Fruit fly (Drosophila melanogaster): Measurements from ENCODE around the gene S-Lap2.

S-Lap2 gene

DNA sequence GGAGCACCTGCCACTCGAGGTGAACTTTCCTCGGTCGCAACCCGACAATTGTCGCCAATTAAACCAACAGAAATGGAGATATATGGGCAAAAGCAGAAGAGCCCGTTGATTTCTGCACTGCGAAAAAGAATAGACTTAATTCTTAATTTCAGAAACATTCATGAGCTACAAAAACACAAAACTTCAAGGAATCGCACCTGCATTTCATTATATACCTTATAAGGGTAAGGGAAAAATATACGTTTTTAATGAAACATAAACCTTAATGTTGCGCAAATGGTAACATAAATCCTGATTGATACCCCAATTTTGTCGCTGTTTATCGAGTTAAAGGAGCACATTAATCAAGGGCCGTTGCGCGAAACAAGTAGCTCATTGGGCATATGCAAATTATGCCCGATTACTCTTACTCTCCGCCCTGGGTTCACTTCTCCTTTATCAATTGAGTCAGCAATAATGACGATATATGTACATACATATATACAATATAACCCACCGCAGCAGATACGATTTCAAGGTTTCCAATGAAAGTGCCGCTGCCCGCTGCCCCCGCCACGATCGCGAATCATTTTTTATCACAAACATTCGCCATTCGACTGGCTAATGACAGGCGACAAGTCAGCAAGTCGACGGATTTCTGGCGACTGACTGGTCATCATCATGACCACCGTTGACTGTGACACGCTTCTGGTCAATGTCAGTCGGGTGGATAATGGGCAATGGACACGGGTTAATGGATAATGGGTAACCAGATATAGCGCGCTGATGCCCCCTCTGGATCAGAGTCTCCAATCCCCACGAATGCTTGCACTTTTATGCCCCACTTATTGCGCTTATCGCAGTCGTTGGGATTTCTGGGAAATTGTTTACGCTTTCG lies 42.3 kb downstream of the S-Lap2 start (continued):
- no peak for TF ChIP-seq Smox (GFP tag; optimal IDR thresholded peaks at IDR 0.05)
- peak; percentile 42 for TF ChIP-seq CG8632 (GFP tag; optimal IDR thresholded peaks at IDR 0.05)
- peak in 1 of 2 experiments; percentile 32 for TF ChIP-seq ss (GFP tag; optimal IDR thresholded peaks at IDR 0.05)
- peak; percentile 25 for TF ChIP-seq CG3919 (GFP tag; optimal IDR thresholded peaks at IDR 0.05)
- peak; percentile 21 for TF ChIP-seq CG1621 (tag; optimal IDR thresholded peaks at IDR 0.05)
- TF ChIP-seq CG15336 (GFP tag; IDR thresholded peaks at IDR 0.05), result no peak
- no peak for TF ChIP-seq lz (GFP tag; optimal IDR thresholded peaks at IDR 0.05)
- TF ChIP-seq Sox15 (GFP tag; optimal IDR thresholded peaks at IDR 0.05), result peak; percentile 9
- TF ChIP-seq CG7368 (GFP tag; optimal IDR thresholded peaks at IDR 0.05), result no peak
- peak; percentile 37 for TF ChIP-seq spab (GFP tag; optimal IDR thresholded peaks at IDR 0.05)
- TF ChIP-seq acj6 (GFP tag; optimal IDR thresholded peaks at IDR 0.05), result peak; percentile 19
- TF ChIP-seq eg (GFP tag; IDR thresholded peaks at IDR 0.05), result no peak
- TF ChIP-seq CG6163 (GFP tag; IDR thresholded peaks at IDR 0.05), result no peak
- TF ChIP-seq Met (GFP tag; optimal IDR thresholded peaks at IDR 0.05), result peak; percentile 32
- TF ChIP-seq esn (GFP tag; optimal IDR thresholded peaks at IDR 0.05), result peak; percentile 29
- TF ChIP-seq dsx (GFP tag; optimal IDR thresholded peaks at IDR 0.05; ENCODE audit: poor library complexity, severe bottlenecking), result peak; percentile 30
- TF ChIP-seq CG16779 (tag; optimal IDR thresholded peaks at IDR 0.05), result no peak
- peak; percentile 1 for TF ChIP-seq CG11762 (GFP tag; optimal IDR thresholded peaks at IDR 0.05; ENCODE audit: insufficient read depth)
- TF ChIP-seq CG34406 (GFP tag; optimal IDR thresholded peaks at IDR 0.05), result peak; percentile 39
- TF ChIP-seq CG31627 (GFP tag; optimal IDR thresholded peaks at IDR 0.05), result no peak
- TF ChIP-seq Ets96B (tag; optimal IDR thresholded peaks at IDR 0.05), result peak; percentile 48
- no peak for TF ChIP-seq Hr4 (GFP tag; optimal IDR thresholded peaks at IDR 0.05)
- TF ChIP-seq pdm3 (GFP tag; optimal IDR thresholded peaks at IDR 0.05), result peak; percentile 47
- TF ChIP-seq Eip75B (GFP tag; optimal IDR thresholded peaks at IDR 0.05), result peak; percentile 11
- TF ChIP-seq Blimp-1 (GFP tag; optimal IDR thresholded peaks at IDR 0.05), result no peak
- peak; percentile 19 for TF ChIP-seq Sox102F (GFP tag; optimal IDR thresholded peaks at IDR 0.05)
- no peak for TF ChIP-seq Gug (GFP tag; IDR thresholded peaks at IDR 0.05)
- TF ChIP-seq OdsH (GFP tag; optimal IDR thresholded peaks at IDR 0.05), result peak; percentile 33
- no peak for TF ChIP-seq CG8119 (GFP tag; IDR thresholded peaks at IDR 0.05)
- peak; percentile 28 for TF ChIP-seq CG10669 (GFP tag; optimal IDR thresholded peaks at IDR 0.05)
- TF ChIP-seq Hr38 (GFP tag; optimal IDR thresholded peaks at IDR 0.05), result no peak
- peak; percentile 89 for TF ChIP-seq Eip78C (GFP tag)
- TF ChIP-seq CG6808 (GFP tag; optimal IDR thresholded peaks at IDR 0.05), result peak; percentile 33
- TF ChIP-seq fd85E (GFP tag; optimal IDR thresholded peaks at IDR 0.05), result no peak
- no peak for TF ChIP-seq CG6854 (GFP tag; optimal IDR thresholded peaks at IDR 0.05)
- TF ChIP-seq dac (GFP tag; optimal IDR thresholded peaks at IDR 0.05), result no peak
- TF ChIP-seq topi (GFP tag; optimal IDR thresholded peaks at IDR 0.05), result peak; percentile 14
- TF ChIP-seq CG3032 (tag; optimal IDR thresholded peaks at IDR 0.05), result peak; percentile 45
- TF ChIP-seq svp (GFP tag), result peak; percentile 85

DNA sequence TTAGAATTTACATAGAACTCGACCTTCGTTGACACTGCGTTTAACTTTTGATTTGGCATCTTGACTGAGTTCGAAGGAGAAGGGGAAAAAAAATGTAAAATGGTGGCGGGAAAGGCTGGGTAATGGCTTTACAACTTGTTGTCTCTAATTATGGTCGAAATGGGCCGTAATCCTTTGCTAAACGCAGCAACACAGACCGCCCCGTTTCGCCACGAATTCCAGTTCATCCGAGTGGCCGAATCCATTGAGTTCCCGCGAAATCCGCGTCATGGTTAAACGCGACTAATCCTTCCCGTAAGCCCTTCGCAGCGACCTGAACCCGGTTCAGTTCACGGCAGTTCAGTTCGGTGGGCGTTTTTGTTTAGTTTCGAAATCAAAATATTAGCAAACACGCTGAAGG lies 46.4 kb downstream of the S-Lap2 start:
- TF ChIP-seq vri (GFP tag; optimal IDR thresholded peaks at IDR 0.05) (no peak), dac (GFP tag; optimal IDR thresholded peaks at IDR 0.05) (no peak), Sox102F (GFP tag; optimal IDR thresholded peaks at IDR 0.05) (no peak), CG15336 (GFP tag; IDR thresholded peaks at IDR 0.05) (no peak), CG8319 (GFP tag; optimal IDR thresholded peaks at IDR 0.05) (no peak), CG8119 (GFP tag; IDR thresholded peaks at IDR 0.05) (no peak), Eip75B (GFP tag; optimal IDR thresholded peaks at IDR 0.05) (no peak), lz (GFP tag; optimal IDR thresholded peaks at IDR 0.05) (no peak), salr (GFP tag; optimal IDR thresholded peaks at IDR 0.05) (no peak), CG3919 (GFP tag; optimal IDR thresholded peaks at IDR 0.05) (no peak)

Data from whole organism, prepupa.